Worm (Caenorhabditis elegans): ENCODE results near the gene csq-1.

csq-1 gene

ce11 chrX:14657445-14657844 lies 27.2 kb upstream of the csq-1 start:
- no peak for TF ChIP-seq R02D3.7 (tag; optimal IDR thresholded peaks at IDR 0.05)
- no peak for TF ChIP-seq egl-27 (tag; optimal IDR thresholded peaks at IDR 0.05)
- no peak for TF ChIP-seq elt-1 (tag; optimal IDR thresholded peaks at IDR 0.05)
- no peak for TF ChIP-seq zag-1 (tag; optimal IDR thresholded peaks at IDR 0.05)
- no peak for TF ChIP-seq crh-2 (tag; optimal IDR thresholded peaks at IDR 0.05)
- no peak for TF ChIP-seq sma-3 (GFP tag; optimal IDR thresholded peaks at IDR 0.05)

- TF ChIP-seq nhr-77 (tag; optimal IDR thresholded peaks at IDR 0.05) (no peak), unc-55 (GFP tag; optimal IDR thresholded peaks at IDR 0.05) (no peak), nhr-10 (tag; optimal IDR thresholded peaks at IDR 0.05) (no peak), nhr-129 (tag; optimal IDR thresholded peaks at IDR 0.05) (no peak), snpc-4 (tag; optimal IDR thresholded peaks at IDR 0.05) (no peak), nhr-23 (tag; optimal IDR thresholded peaks at IDR 0.05) (no peak), crh-2 (tag; optimal IDR thresholded peaks at IDR 0.05) (no peak), nhr-25 (tag; optimal IDR thresholded peaks at IDR 0.05) (no peak), F13H6.1 (tag; optimal IDR thresholded peaks at IDR 0.05) (no peak), Y55F3AM.14 (GFP tag; optimal IDR thresholded peaks at IDR 0.05) (no peak), unc-62 (GFP tag; optimal IDR thresholded peaks at IDR 0.05) (no peak), egl-27 (tag; optimal IDR thresholded peaks at IDR 0.05) (no peak), fos-1 (tag; optimal IDR thresholded peaks at IDR 0.05) (no peak), C34F6.9 (tag; optimal IDR thresholded peaks at IDR 0.05) (no peak), R02D3.7 (tag; optimal IDR thresholded peaks at IDR 0.05) (no peak), ceh-82 (tag; optimal IDR thresholded peaks at IDR 0.05) (no peak)
These were observed 25.2 kb upstream of the csq-1 start for ce11 chrX:14659454-14659853.

DNA sequence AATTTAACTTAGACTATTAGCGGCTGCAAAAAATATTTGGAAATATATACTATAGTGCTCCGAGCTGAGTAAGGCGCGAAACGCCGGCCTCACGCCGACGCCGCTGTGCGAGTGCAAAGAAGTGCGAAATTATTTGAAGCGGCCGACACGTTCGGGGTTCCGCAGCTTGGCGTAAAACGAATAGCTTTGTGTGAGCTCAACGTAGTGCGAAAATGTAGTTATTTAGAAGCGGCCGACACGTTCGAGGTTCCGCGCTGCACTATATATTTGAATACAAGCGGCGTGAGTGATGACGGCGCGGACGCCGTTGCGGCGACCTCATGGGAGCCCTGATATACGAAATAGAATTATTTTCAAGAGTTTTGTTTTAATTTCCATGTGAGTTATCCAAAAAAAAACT lies 22.8 kb upstream of the csq-1 start:
- no peak for TF ChIP-seq sem-4 (tag; optimal IDR thresholded peaks at IDR 0.05)
- TF ChIP-seq lin-39 (tag; optimal IDR thresholded peaks at IDR 0.05) = no peak

ce11 chrX:14662460-14662859 lies 22.2 kb upstream of the csq-1 start:
- no peak for TF ChIP-seq mbf-1 (tag; optimal IDR thresholded peaks at IDR 0.05)

DNA sequence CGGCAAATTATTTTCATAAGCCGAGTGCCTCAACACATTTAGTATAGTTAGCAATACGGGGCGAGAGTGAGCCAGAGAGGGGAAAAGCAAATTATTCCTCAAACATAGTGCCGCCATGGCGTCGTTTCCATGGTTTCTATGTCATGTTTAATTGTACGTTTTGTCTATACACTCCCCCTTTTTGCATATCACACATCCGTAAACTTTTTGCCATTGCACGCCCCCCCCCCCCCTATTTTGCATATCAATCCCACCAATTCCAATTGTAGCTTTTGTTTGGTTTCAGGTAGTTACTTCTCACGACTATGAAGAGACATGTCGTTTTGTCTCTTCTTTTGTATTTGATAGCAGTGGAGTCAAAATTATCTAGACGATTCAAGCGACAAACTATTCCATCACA lies 20.6 kb upstream of the csq-1 start, which contains the start of gene C26G2.2:
Gene C26G2.2, plus strand, starts transcription at position 301 of the 400 bp plus-strand sequence.
- TF ChIP-seq nhr-6 (tag; optimal IDR thresholded peaks at IDR 0.05) (no peak), lsy-2 (tag; optimal IDR thresholded peaks at IDR 0.05) (no peak), mbf-1 (tag; optimal IDR thresholded peaks at IDR 0.05) (no peak), unc-55 (GFP tag; optimal IDR thresholded peaks at IDR 0.05) (no peak), peb-1 (tag; optimal IDR thresholded peaks at IDR 0.05) (no peak), Y55F3AM.14 (GFP tag; optimal IDR thresholded peaks at IDR 0.05) (no peak), aly-2 (tag; optimal IDR thresholded peaks at IDR 0.05) (no peak)

- TF ChIP-seq lin-39 (tag; optimal IDR thresholded peaks at IDR 0.05) (no peak), F13H6.1 (tag; optimal IDR thresholded peaks at IDR 0.05) (no peak)
These were observed 13.4 kb upstream of the csq-1 start for ce11 chrX:14671300-14671699.

DNA sequence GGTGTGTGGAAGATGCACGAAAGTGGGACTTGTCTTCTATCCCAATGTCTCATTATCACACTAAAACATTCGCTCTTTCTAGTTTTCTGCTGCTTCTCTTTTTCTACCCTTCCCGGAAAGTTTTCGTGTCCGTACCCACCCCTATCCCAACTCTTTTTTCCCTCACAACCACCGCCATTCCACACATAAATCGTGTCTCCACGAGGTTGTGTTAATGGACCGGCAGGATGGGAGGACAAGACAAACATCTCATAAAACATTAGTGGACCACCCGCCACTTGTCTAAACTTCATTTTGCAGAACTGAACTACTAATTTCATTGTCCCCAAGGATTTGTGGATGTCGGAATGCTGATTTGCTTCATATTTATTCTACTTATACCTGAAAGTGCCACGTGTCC lies 10.6 kb upstream of the csq-1 start, which contains the start of gene slt-1:
Gene slt-1, plus strand, starts transcription at position 301 of the 400 bp plus-strand sequence.
- TF ChIP-seq crh-2 (tag; optimal IDR thresholded peaks at IDR 0.05) = no peak
- TF ChIP-seq F13H6.1 (tag; optimal IDR thresholded peaks at IDR 0.05) = peak; percentile 19
- no peak for TF ChIP-seq zag-1 (tag; optimal IDR thresholded peaks at IDR 0.05)
- no peak for TF ChIP-seq ztf-4 (tag; optimal IDR thresholded peaks at IDR 0.05)
- no peak for TF ChIP-seq lin-13 (GFP tag; optimal IDR thresholded peaks at IDR 0.05)
- peak; percentile 17 for TF ChIP-seq nhr-129 (tag; optimal IDR thresholded peaks at IDR 0.05)

ce11 chrX:14678983-14679382 lies 5.7 kb upstream of the csq-1 start:
- no peak for TF ChIP-seq fos-1 (tag; optimal IDR thresholded peaks at IDR 0.05)
- TF ChIP-seq crh-2 (tag; optimal IDR thresholded peaks at IDR 0.05) = peak; percentile 5

Measured in whole organism, L2 larva.